Comparison of ENCODE assay signal across 1 worm cellular context in the genomic region with DNA sequence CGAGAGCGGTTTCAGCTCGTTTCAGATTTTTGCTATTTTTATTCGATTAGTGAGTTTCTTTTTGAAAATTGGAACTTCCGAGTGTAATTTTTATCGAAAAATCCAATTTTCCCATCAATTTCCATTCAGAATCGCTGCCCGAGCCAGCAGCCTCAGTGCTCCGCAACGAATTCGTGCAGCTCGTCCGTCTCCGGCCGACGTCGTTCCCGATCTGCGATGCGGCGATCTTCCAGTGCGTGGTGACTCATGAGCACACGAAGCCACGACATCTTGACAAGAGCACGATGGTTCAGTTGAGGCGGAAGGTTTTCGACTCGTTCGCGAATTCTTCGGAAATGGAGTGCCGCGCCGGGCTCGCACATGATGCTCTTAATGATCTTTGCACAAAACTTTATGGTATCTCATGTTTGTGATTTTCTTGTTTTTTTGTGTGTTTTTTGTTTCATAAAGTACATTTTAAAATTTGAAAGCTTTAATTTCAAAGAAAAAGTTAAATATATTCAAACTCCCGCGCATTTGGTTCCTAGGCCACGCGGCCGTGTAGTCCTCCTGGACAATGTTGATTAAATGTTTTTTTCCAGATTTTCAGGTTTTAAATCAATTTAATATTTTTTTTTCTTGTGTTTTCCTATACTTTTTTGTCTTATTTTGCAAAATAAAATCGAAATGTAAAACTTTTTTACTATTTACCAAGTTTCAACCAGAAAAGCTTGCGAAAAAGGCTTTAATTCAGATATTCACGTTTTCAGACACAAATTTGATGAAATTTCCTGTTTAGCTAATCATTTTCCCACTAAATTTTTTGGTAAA.
TF ChIP-seq lines count a peak whose summit lies in the region.

No protein-coding gene starts in this region.

TF ChIP-seq in whole organism, L1 larva, 84 proteins besides CTCF, POLR2A, EP300 and RAD21 (continued from another document):
- TF ChIP-seq egl-13 (tag; optimal IDR thresholded peaks at IDR 0.05; lab: Kevin White, UChicago) (peak; percentile 93), blmp-1 (tag; optimal IDR thresholded peaks at IDR 0.05; lab: Kevin White, UChicago) (peak; percentile 6), vab-15 (tag; optimal IDR thresholded peaks at IDR 0.05; lab: Kevin White, UChicago) (peak; percentile 91), mef-2 (tag; optimal IDR thresholded peaks at IDR 0.05; lab: Kevin White, UChicago) (no peak), ceh-90 (tag; optimal IDR thresholded peaks at IDR 0.05; lab: Kevin White, UChicago) (peak; percentile 97), sptf-1 (tag; optimal IDR thresholded peaks at IDR 0.05; lab: Kevin White, UChicago) (no peak), lsy-2 (tag; optimal IDR thresholded peaks at IDR 0.05; lab: Kevin White, UChicago) (peak; percentile 66 to 78), zip-4 (GFP tag; optimal IDR thresholded peaks at IDR 0.05; lab: Kevin White, UChicago) (no peak), nhr-76 (tag; optimal IDR thresholded peaks at IDR 0.05; lab: Kevin White, UChicago) (no peak), pax-3 (tag; optimal IDR thresholded peaks at IDR 0.05; lab: Kevin White, UChicago) (peak; percentile 92), C16A3.4 (tag; optimal IDR thresholded peaks at IDR 0.05; lab: Kevin White, UChicago) (no peak), ceh-63 (GFP tag; optimal IDR thresholded peaks at IDR 0.05; lab: Kevin White, UChicago) (no peak), dpl-1 (GFP tag; optimal IDR thresholded peaks at IDR 0.05; lab: Kevin White, UChicago) (peak; percentile 89 to 93 (median 93)), rnt-1 (tag; optimal IDR thresholded peaks at IDR 0.05; lab: Kevin White, UChicago) (peak; percentile 96), unc-86 (tag; optimal IDR thresholded peaks at IDR 0.05; lab: Kevin White, UChicago) (peak; percentile 68), sox-4 (tag; optimal IDR thresholded peaks at IDR 0.05; lab: Kevin White, UChicago) (peak; percentile 89), C04F5.9 (tag; optimal IDR thresholded peaks at IDR 0.05; lab: Kevin White, UChicago) (peak; percentile 81), egl-27 (tag; optimal IDR thresholded peaks at IDR 0.05; lab: Kevin White, UChicago) (no peak), hpl-2 (GFP tag; optimal IDR thresholded peaks at IDR 0.05; lab: Kevin White, UChicago) (no peak), sup-37 (GFP tag; optimal IDR thresholded peaks at IDR 0.05; lab: Kevin White, UChicago) (peak; percentile 5), snpc-4 (tag; optimal IDR thresholded peaks at IDR 0.05; lab: Kevin White, UChicago) (peak; percentile 66), snu-23 (GFP tag; optimal IDR thresholded peaks at IDR 0.05; lab: Kevin White, UChicago) (peak; percentile 85), Y116A8C.19 (tag; optimal IDR thresholded peaks at IDR 0.05; lab: Kevin White, UChicago; ENCODE audit: borderline replicate concordance) (peak; percentile 51), nhr-237 (tag; optimal IDR thresholded peaks at IDR 0.05; lab: Kevin White, UChicago) (no peak), efl-1 (optimal IDR thresholded peaks at IDR 0.05; lab: Kevin White, UChicago) (peak; percentile 96), efl-1 (GFP tag; optimal IDR thresholded peaks at IDR 0.05 in 1 of 2; lab: Kevin White, UChicago) (peak; percentile 94 to 99), lin-35 (GFP tag; optimal IDR thresholded peaks at IDR 0.05; lab: Kevin White, UChicago) (peak; percentile 93 to 95), C34B4.2 (tag; optimal IDR thresholded peaks at IDR 0.05; lab: Kevin White, UChicago) (no peak), nhr-90 (tag; optimal IDR thresholded peaks at IDR 0.05; lab: Kevin White, UChicago; ENCODE audit: poor library complexity) (peak; percentile 92), nhr-19 (GFP tag; conservative IDR thresholded peaks at IDR 0.05; lab: Robert Waterston, UW) (peak; percentile 79), ztf-11 (tag; optimal IDR thresholded peaks at IDR 0.05; lab: Kevin White, UChicago) (peak in 1 of 2 experiments; percentile 94), lin-13 (GFP tag; optimal IDR thresholded peaks at IDR 0.05; lab: Kevin White, UChicago) (peak; percentile 19), grh-1 (GFP tag; IDR thresholded peaks at IDR 0.05; lab: Robert Waterston, UW) (peak; percentile 51; the same call in 1 of the 2 replicates), ceh-82 (tag; optimal IDR thresholded peaks at IDR 0.05; lab: Kevin White, UChicago) (peak; percentile 31 to 35 (median 32)), elt-2 (tag; optimal IDR thresholded peaks at IDR 0.05; lab: Kevin White, UChicago) (peak; percentile 58), fkh-4 (tag; optimal IDR thresholded peaks at IDR 0.05; lab: Kevin White, UChicago; ENCODE audit: borderline replicate concordance) (peak; percentile 96), dsc-1 (tag; optimal IDR thresholded peaks at IDR 0.05; lab: Kevin White, UChicago) (peak; percentile 92), fos-1 (tag; optimal IDR thresholded peaks at IDR 0.05; lab: Kevin White, UChicago) (peak; percentile 7), ceh-88 (GFP tag; IDR thresholded peaks at IDR 0.05; lab: Robert Waterston, UW) (peak; percentile 33; the same call in 1 of the 2 replicates), tbx-2 (tag; optimal IDR thresholded peaks at IDR 0.05; lab: Kevin White, UChicago) (peak; percentile 87), nhr-71 (tag; optimal IDR thresholded peaks at IDR 0.05; lab: Kevin White, UChicago) (peak; percentile 90), isw-1 (GFP tag; IDR thresholded peaks at IDR 0.05; lab: Robert Waterston, UW) (peak; percentile 52), mep-1 (tag; optimal IDR thresholded peaks at IDR 0.05; lab: Kevin White, UChicago) (peak; percentile 53), nhr-11 (tag; optimal IDR thresholded peaks at IDR 0.05; lab: Kevin White, UChicago) (no peak), nhr-84 (tag; optimal IDR thresholded peaks at IDR 0.05; lab: Kevin White, UChicago) (no peak), irx-1 (tag; optimal IDR thresholded peaks at IDR 0.05; lab: Kevin White, UChicago) (peak; percentile 95), lin-15B (tag; optimal IDR thresholded peaks at IDR 0.05; lab: Kevin White, UChicago) (peak; percentile 13), efl-3 (GFP tag; optimal IDR thresholded peaks at IDR 0.05; lab: Kevin White, UChicago) (peak; percentile 24), hlh-4 (tag; optimal IDR thresholded peaks at IDR 0.05; lab: Kevin White, UChicago) (peak; percentile 86), F16B12.6 (tag; optimal IDR thresholded peaks at IDR 0.05; lab: Kevin White, UChicago) (peak; percentile 3), lin-39 (tag; optimal IDR thresholded peaks at IDR 0.05; lab: Kevin White, UChicago) (peak; percentile 46), unc-98 (GFP tag; IDR thresholded peaks at IDR 0.05; lab: Robert Waterston, UW) (peak; percentile 63), xbp-1 (tag; optimal IDR thresholded peaks at IDR 0.05; lab: Kevin White, UChicago) (peak; percentile 83), fkh-10 (GFP tag; optimal IDR thresholded peaks at IDR 0.05; lab: Kevin White, UChicago) (no peak)
